Worm (Caenorhabditis elegans) whole organism, L4 larva: Measurements from ENCODE around the gene Y57E12B.4.

ENCODE experiments used
- F37D6.2 ChIP-seq: sonication (generic microtip); optimal IDR thresholded peaks from 2 replicates; lab custom pipeline; 2016; ENCODE audit warnings: mild to moderate bottlenecking, missing genetic modification characterization, missing compliant biosample characterization
- ZK546.5 ChIP-seq, 2 experiments: sonication (generic microtip); optimal IDR thresholded peaks; 2 replicates each; lab custom pipeline; 2017; ENCODE audit warnings: missing biosample characterization in 2 of 2, missing genetic modification characterization in 2 of 2
- aha-1 ChIP-seq: fragments of 150-350 bp; peaks from one replicate; lab custom pipeline; 2014; ENCODE audit warnings: missing biosample characterization, missing genetic modification characterization
- aly-2 ChIP-seq: sonication (generic microtip); optimal IDR thresholded peaks from 2 replicates; lab custom pipeline; 2018; ENCODE audit warnings: missing biosample characterization, missing genetic modification characterization
- ama-1 ChIP-seq: fragments of 150-350 bp; optimal IDR thresholded peaks from 2 replicates; lab custom pipeline; 2014; ENCODE audit warnings: inconsistent platforms, mixed read lengths
- attf-4 ChIP-seq: sonication (generic microtip); optimal IDR thresholded peaks from 3 replicates; lab custom pipeline; 2017; ENCODE audit warnings: missing biosample characterization, missing genetic modification characterization
- ceh-32 ChIP-seq: sonication (generic microtip); optimal IDR thresholded peaks from 2 replicates; lab custom pipeline; 2016; ENCODE audit warnings: mild to moderate bottlenecking, missing genetic modification characterization, missing compliant biosample characterization; ENCODE audit not compliant: poor library complexity
- cey-2 ChIP-seq: sonication (generic microtip); optimal IDR thresholded peaks from 3 replicates; lab custom pipeline; 2017; ENCODE audit warnings: missing genetic modification characterization, mild to moderate bottlenecking, missing compliant biosample characterization, antibody characterized with exemption, borderline replicate concordance; ENCODE audit not compliant: insufficient read depth
- daf-16 ChIP-seq, 3 experiments: sonication (generic microtip); optimal IDR thresholded peaks; 2 replicates each; lab custom pipeline; 2016 to 2017; ENCODE audit warnings: missing genetic modification characterization in 3 of 3, missing genetic modification reagents in 3 of 3, mild to moderate bottlenecking in 2 of 3, missing compliant biosample characterization in 2 of 3, missing biosample characterization in 1 of 3, moderate library complexity in 1 of 3
- dmd-6 ChIP-seq: fragments of 200-800 bp; sonication (Bioruptor generic); IDR thresholded peaks from 2 replicates; pipeline ENCODE4 v1.3.6; 2022; ENCODE audit warnings: missing genetic modification reagents, missing genetic modification characterization, missing compliant biosample characterization
- dmd-8 ChIP-seq: fragments of 200-800 bp; sonication (Bioruptor generic); IDR thresholded peaks from 2 replicates; pipeline ENCODE4 v1.3.6; 2022; ENCODE audit warnings: missing genetic modification characterization, missing compliant biosample characterization
- dpl-1 ChIP-seq: fragments of 150-350 bp; optimal IDR thresholded peaks from 2 replicates; lab custom pipeline; 2014; ENCODE audit warnings: missing biosample characterization, missing genetic modification reagents, missing genetic modification characterization
- egl-43 ChIP-seq: fragments of 200-800 bp; sonication (Bioruptor generic); IDR thresholded peaks from 2 replicates; pipeline ENCODE4 v1.3.6; 2022; ENCODE audit warnings: missing genetic modification reagents, missing genetic modification characterization, missing compliant biosample characterization
- hlh-11 ChIP-seq: fragments of 200-800 bp; sonication (Bioruptor generic); optimal IDR thresholded peaks from 2 replicates; lab custom pipeline; 2018; ENCODE audit warnings: mild to moderate bottlenecking, missing genetic modification characterization, missing compliant biosample characterization
- lim-7 ChIP-seq: fragments of 200-800 bp; sonication (Bioruptor generic); IDR thresholded peaks from 2 replicates; pipeline ENCODE4 v1.3.6; 2022; ENCODE audit warnings: missing genetic modification characterization, missing compliant biosample characterization
- lin-1 ChIP-seq: fragments of 200-800 bp; sonication (Bioruptor generic); IDR thresholded peaks from 2 replicates; pipeline ENCODE4 v1.3.6; 2022; ENCODE audit warnings: missing genetic modification reagents, missing genetic modification characterization, missing compliant biosample characterization
- lin-15B ChIP-seq: fragments of 150-350 bp; sonication (generic microtip); optimal IDR thresholded peaks from 3 replicates; lab custom pipeline; 2014; ENCODE audit warnings: missing biosample characterization, missing genetic modification characterization
- lin-29 ChIP-seq: fragments of 200-800 bp; sonication (Bioruptor generic); IDR thresholded peaks from 2 replicates; pipeline ENCODE4 v1.3.6; 2022; ENCODE audit warnings: missing genetic modification reagents, missing genetic modification characterization, missing compliant biosample characterization
- lin-39 ChIP-seq: fragments of 150-350 bp; optimal IDR thresholded peaks from 2 replicates; lab custom pipeline; 2014; ENCODE audit warnings: missing biosample characterization, missing genetic modification reagents, missing genetic modification characterization
- lir-3 ChIP-seq: sonication (generic microtip); optimal IDR thresholded peaks from 2 replicates; lab custom pipeline; 2016; ENCODE audit warnings: mild to moderate bottlenecking, missing genetic modification characterization, missing compliant biosample characterization
- lsy-2 ChIP-seq, 2 experiments: fragments of 150-350 bp in 1 of 2; sonication (generic microtip) in 1 of 2; optimal IDR thresholded peaks; 2 replicates each; lab custom pipeline; 2014 to 2017; ENCODE audit warnings: missing biosample characterization in 2 of 2, missing genetic modification characterization in 2 of 2
- mdl-1 ChIP-seq, 2 experiments: fragments of 150-350 bp in 1 of 2; sonication (generic microtip) in 1 of 2; optimal IDR thresholded peaks; 2 replicates each; lab custom pipeline; 2014 to 2017; ENCODE audit warnings: missing biosample characterization in 2 of 2, missing genetic modification characterization in 2 of 2
- mdt-29 ChIP-seq: fragments of 200-800 bp; sonication (Bioruptor generic); IDR thresholded peaks from 2 replicates; pipeline ENCODE4 v1.3.6; 2022; ENCODE audit warnings: missing genetic modification reagents, missing genetic modification characterization, missing compliant biosample characterization
- mep-1 ChIP-seq: fragments of 150-350 bp; sonication (generic microtip); optimal IDR thresholded peaks from 3 replicates; lab custom pipeline; 2014; ENCODE audit warnings: missing biosample characterization, missing genetic modification characterization
- mes-2 ChIP-seq: sonication (generic microtip); optimal IDR thresholded peaks from 2 replicates; lab custom pipeline; 2016; ENCODE audit warnings: missing genotype, mild to moderate bottlenecking, missing genetic modification characterization, missing compliant biosample characterization; ENCODE audit not compliant: poor library complexity, severe bottlenecking
- mxl-2 ChIP-seq: fragments of 200-800 bp; sonication (Bioruptor generic); conservative IDR thresholded peaks from 2 replicates; pipeline ENCODE4 v1.3.6; 2022; ENCODE audit warnings: missing genetic modification reagents, missing genetic modification characterization, missing compliant biosample characterization
- mxl-3 ChIP-seq: fragments of 200-800 bp; sonication (Bioruptor generic); optimal IDR thresholded peaks from 2 replicates; lab custom pipeline; 2018; ENCODE audit warnings: mild to moderate bottlenecking, missing genetic modification characterization, missing compliant biosample characterization
- nhr-10 ChIP-seq: fragments of 150-350 bp; optimal IDR thresholded peaks from 2 replicates; lab custom pipeline; 2014; ENCODE audit warnings: missing biosample characterization, missing genetic modification characterization
- nhr-28 ChIP-seq: fragments of 150-350 bp; optimal IDR thresholded peaks from 2 replicates; lab custom pipeline; 2014; ENCODE audit warnings: missing biosample characterization, missing genetic modification characterization
- nhr-48 ChIP-seq: sonication (generic microtip); optimal IDR thresholded peaks from 2 replicates; lab custom pipeline; 2016; ENCODE audit warnings: mild to moderate bottlenecking, missing genetic modification characterization, missing compliant biosample characterization
- pha-4 ChIP-seq, 2 experiments: fragments of 150-350 bp in 1 of 2; fragments of 200-800 bp in 1 of 2; sonication (Bioruptor generic) in 1 of 2; IDR thresholded peaks in 1 of 2; optimal IDR thresholded peaks in 1 of 2; 2 replicates each; pipeline versions ENCODE4 v1.3.6 to Lab custom; 2014 to 2022; ENCODE audit warnings: missing genetic modification characterization in 2 of 2, missing genetic modification reagents in 2 of 2, missing biosample characterization in 1 of 2, missing compliant biosample characterization in 1 of 2
- snpc-1.2 ChIP-seq: fragments of 200-800 bp; sonication (Bioruptor generic); IDR thresholded peaks from 2 replicates; pipeline ENCODE4 v1.3.6; 2022; ENCODE audit warnings: missing genetic modification reagents, missing genetic modification characterization, missing compliant biosample characterization
- spr-3 ChIP-seq: fragments of 200-800 bp; sonication (Bioruptor generic); optimal IDR thresholded peaks from 2 replicates; lab custom pipeline; 2018; ENCODE audit warnings: mild to moderate bottlenecking, missing genetic modification characterization, missing compliant biosample characterization
- unc-130 ChIP-seq: sonication (generic microtip); optimal IDR thresholded peaks from 2 replicates; lab custom pipeline; 2016; ENCODE audit warnings: missing genetic modification reagents, missing genetic modification characterization, missing compliant biosample characterization
- unc-62 ChIP-seq, 3 experiments: fragments of 150-350 bp in 1 of 3; sonication (generic microtip); optimal IDR thresholded peaks in 2 of 3; peaks in 1 of 3; 1 replicate in 1 of 3; 2 replicates in 2 of 3; lab custom pipeline; 2014 to 2017; ENCODE audit warnings: missing biosample characterization in 3 of 3, missing genetic modification characterization in 3 of 3, missing genetic modification reagents in 3 of 3, missing genotype in 1 of 3
- zag-1 ChIP-seq: fragments of 150-350 bp; optimal IDR thresholded peaks from 2 replicates; lab custom pipeline; 2014; ENCODE audit warnings: missing biosample characterization, missing genetic modification characterization
- zip-2 ChIP-seq: fragments of 150-350 bp; optimal IDR thresholded peaks from 2 replicates; lab custom pipeline; 2014; ENCODE audit warnings: missing biosample characterization, missing genetic modification characterization
- ztf-11 ChIP-seq: fragments of 150-350 bp; optimal IDR thresholded peaks from 2 replicates; lab custom pipeline; 2014; ENCODE audit warnings: missing biosample characterization, missing genetic modification characterization

The Y57E12B.4 gene

DNA sequence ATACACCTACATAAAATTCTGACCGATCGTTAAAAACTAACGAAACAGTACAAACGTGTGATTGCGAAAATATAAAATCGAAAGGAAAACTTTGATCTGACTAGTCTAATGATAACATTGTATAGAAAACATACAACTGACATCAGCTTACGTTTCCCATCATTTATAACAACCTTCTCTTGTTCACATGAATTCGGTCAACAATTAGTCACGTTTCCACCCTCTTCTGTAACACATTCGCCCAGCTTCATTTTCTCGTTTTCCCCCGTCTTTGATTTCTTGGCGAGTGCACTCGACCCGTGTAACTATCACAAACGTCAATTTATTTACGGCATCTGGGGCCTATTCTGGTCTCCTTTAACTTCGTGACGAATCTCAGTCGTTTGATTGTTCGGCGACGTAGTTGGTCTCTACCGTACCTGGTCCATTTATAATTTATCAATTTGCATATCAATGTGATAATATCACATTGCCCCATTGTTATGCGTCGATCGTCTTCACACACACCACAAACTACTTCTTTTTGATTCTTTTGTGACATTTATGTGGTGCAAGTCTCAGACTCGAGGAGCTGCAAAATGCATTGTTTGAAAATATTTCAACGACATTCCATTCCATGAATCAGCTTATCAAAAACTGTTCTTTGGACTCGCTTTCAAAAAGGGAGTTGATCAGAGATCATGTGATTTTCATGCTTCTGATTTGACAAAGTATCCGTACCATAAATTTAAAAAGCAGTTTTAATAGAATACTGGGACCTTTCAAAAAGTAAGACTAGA, 46.3 kb downstream of the Y57E12B.4 start (continued):
- TF ChIP-seq nhr-28 (tag; lab: Kevin White, UChicago): peak; percentile 29
- TF ChIP-seq mxl-2 (GFP tag; lab: Robert Waterston, UW): 0 out of 2 replicates have a peak, but pooled peaks have one; percentile 53
- TF ChIP-seq unc-62 (GFP tag; optimal IDR thresholded peaks at IDR 0.05 in 1 of 2; lab: Kevin White, UChicago): peak in 1 of 2 experiments; percentile 64
- no peak for TF ChIP-seq unc-62 (tag; optimal IDR thresholded peaks at IDR 0.05; lab: Kevin White, UChicago)
- TF ChIP-seq mep-1 (tag; lab: Kevin White, UChicago): no peak
- peak; percentile 89 for TF ChIP-seq aha-1 (tag; lab: Kevin White, UChicago)
- no peak for TF ChIP-seq lir-3 (tag; lab: Kevin White, UChicago)
- TF ChIP-seq dmd-6 (GFP tag; lab: Robert Waterston, UW): peak; percentile 53
- no peak for TF ChIP-seq F37D6.2 (tag; lab: Kevin White, UChicago)
- TF ChIP-seq ceh-32 (tag; lab: Kevin White, UChicago): no peak
- TF ChIP-seq lin-39 (tag; lab: Kevin White, UChicago): no peak
- no peak for TF ChIP-seq zag-1 (tag; lab: Kevin White, UChicago)
- no peak for TF ChIP-seq egl-43 (GFP tag; lab: Robert Waterston, UW)
- peak; percentile 35 for TF ChIP-seq mes-2 (tag; lab: Kevin White, UChicago)
- TF ChIP-seq attf-4: no peak
- no peak for TF ChIP-seq lsy-2 (tag; optimal IDR thresholded peaks at IDR 0.05; lab: Kevin White, UChicago)
- no peak for TF ChIP-seq lin-29 (GFP tag; lab: Robert Waterston, UW)
- TF ChIP-seq ztf-11 (tag; lab: Kevin White, UChicago): no peak
- no peak for TF ChIP-seq ZK546.5 (tag; optimal IDR thresholded peaks at IDR 0.05; lab: Kevin White, UChicago)
- no peak for TF ChIP-seq lim-7 (GFP tag; lab: Robert Waterston, UW)
- TF ChIP-seq spr-3 (GFP tag; lab: Kevin White, UChicago): no peak

DNA sequence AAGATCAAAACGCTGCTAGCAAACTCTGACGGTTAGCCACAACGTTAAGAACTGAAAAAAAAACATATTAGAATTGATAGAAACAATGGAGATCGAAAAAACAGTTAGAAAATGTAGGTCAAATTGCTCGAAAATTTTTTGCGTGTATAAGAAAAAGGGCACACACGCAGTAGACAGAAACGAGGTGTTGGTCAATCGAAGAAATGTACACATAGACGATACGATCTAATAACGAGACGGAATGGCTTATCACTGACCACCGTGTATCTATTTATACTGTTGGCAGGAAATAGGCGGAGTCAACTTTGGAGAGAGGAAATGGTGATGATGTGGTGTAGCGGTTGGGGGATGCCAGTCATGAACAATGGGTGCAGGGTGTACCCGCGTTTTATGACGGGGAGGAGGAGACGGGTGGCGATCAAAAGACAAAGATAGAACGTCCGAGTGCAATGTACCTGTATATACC, 47.1 kb downstream of the Y57E12B.4 start, which contains the start of gene odc-1:
TSS of gene odc-1 (minus strand) at position 51 of the 466 bp plus-strand sequence.
- no peak for TF ChIP-seq unc-130 (GFP tag; lab: Kevin White, UChicago)
- no peak for TF ChIP-seq nhr-10
- TF ChIP-seq mep-1 (tag; lab: Kevin White, UChicago): no peak
- peak; percentile 11 for TF ChIP-seq hlh-11 (tag; lab: Kevin White, UChicago)
- TF ChIP-seq daf-16 (GFP tag; optimal IDR thresholded peaks at IDR 0.05; lab: Kevin White, UChicago): no peak
- peak; percentile 35 for TF ChIP-seq daf-16 (tag; optimal IDR thresholded peaks at IDR 0.05; lab: Kevin White, UChicago)
- no peak for TF ChIP-seq zip-2 (tag; lab: Kevin White, UChicago)
- no peak for TF ChIP-seq ama-1 (lab: Kevin White, UChicago)
- TF ChIP-seq dmd-8 (GFP tag; lab: Robert Waterston, UW): 0 out of 2 replicates have a peak, but pooled peaks have one; percentile 56
- TF ChIP-seq snpc-1.2: no peak
- no peak for TF ChIP-seq lin-1
- 0 out of 2 replicates have a peak, but pooled peaks have one; percentile 5 for TF ChIP-seq egl-43 (GFP tag; lab: Robert Waterston, UW)
- peak; percentile 16 for TF ChIP-seq nhr-48
- no peak for TF ChIP-seq pha-4 (GFP tag; IDR thresholded peaks at IDR 0.05; lab: Robert Waterston, UW)
- TF ChIP-seq pha-4 (tag; optimal IDR thresholded peaks at IDR 0.05; lab: Kevin White, UChicago): no peak
- peak in 1 of 2 experiments; percentile 33 for TF ChIP-seq unc-62 (GFP tag; optimal IDR thresholded peaks at IDR 0.05 in 1 of 2; lab: Kevin White, UChicago)
- TF ChIP-seq unc-62 (tag; optimal IDR thresholded peaks at IDR 0.05; lab: Kevin White, UChicago): no peak
- no peak for TF ChIP-seq dpl-1 (GFP tag; lab: Kevin White, UChicago)

DNA sequence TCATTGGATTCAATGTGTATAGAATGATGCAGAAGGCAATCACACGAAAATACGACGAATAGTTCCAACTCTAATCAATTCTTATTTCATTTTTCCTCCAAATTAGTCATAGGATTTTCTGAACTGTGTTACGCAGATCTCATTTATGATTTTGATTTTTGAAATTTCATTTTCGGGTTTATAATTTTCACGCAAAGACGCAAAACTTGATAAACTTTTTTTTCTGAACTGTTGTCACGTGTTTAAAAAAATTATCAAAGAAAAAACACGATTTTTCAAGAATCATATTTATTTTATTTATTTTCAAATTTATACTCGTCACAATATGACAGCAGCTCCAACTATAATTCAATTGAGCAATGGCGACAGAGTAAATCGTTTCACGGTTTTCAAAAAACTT, 50.6 kb downstream of the Y57E12B.4 start, which contains the start of gene K11C4.1:
TSS of gene K11C4.1 (plus strand) at position 301 of the 400 bp plus-strand sequence.
- TF ChIP-seq mxl-3: no peak
- no peak for TF ChIP-seq egl-43 (GFP tag; lab: Robert Waterston, UW)
- no peak for TF ChIP-seq mdl-1 (tag; optimal IDR thresholded peaks at IDR 0.05; lab: Kevin White, UChicago)
- no peak for TF ChIP-seq ZK546.5 (tag; optimal IDR thresholded peaks at IDR 0.05; lab: Kevin White, UChicago)
- TF ChIP-seq mdt-29 (GFP tag; lab: Robert Waterston, UW): no peak
- TF ChIP-seq lin-15B: no peak
- TF ChIP-seq cey-2 (tag; lab: Kevin White, UChicago): no peak
- TF ChIP-seq aly-2 (tag; lab: Kevin White, UChicago): no peak
- no peak for TF ChIP-seq ceh-32 (tag; lab: Kevin White, UChicago)
